Fruit fly (Drosophila melanogaster) whole organism, prepupa: ENCODE results near the gene RhoGAPp190.

Experiments used
- CG10631 ChIP-seq: fragments of 200-800 bp; sonication (Bioruptor generic); optimal IDR thresholded peaks from 2 replicates; lab custom pipeline; 2016; ENCODE audit warnings: missing biosample characterization, missing genetic modification characterization
- CG11294 ChIP-seq: fragments of 200-800 bp; sonication (Bioruptor generic); IDR thresholded peaks from 2 replicates; pipeline ENCODE4 v1.3.6; 2022; ENCODE audit warnings: missing biosample characterization, missing genetic modification characterization
- CG11762 ChIP-seq: fragments of 200-800 bp; sonication (Bioruptor generic); optimal IDR thresholded peaks from 3 replicates; lab custom pipeline; 2016; ENCODE audit warnings: missing biosample characterization, missing genetic modification characterization; ENCODE audit not compliant: insufficient read depth
- CG11902 ChIP-seq: fragments of 200-800 bp; sonication (Bioruptor generic); optimal IDR thresholded peaks from 3 replicates; lab custom pipeline; 2016; ENCODE audit warnings: missing biosample characterization, missing genetic modification characterization
- CG1621 ChIP-seq: fragments of 200-800 bp; sonication (Bioruptor generic); optimal IDR thresholded peaks from 3 replicates; lab custom pipeline; 2018; ENCODE audit warnings: missing biosample characterization, mild to moderate bottlenecking, missing genetic modification characterization
- CG3032 ChIP-seq: fragments of 200-800 bp; optimal IDR thresholded peaks from 2 replicates; lab custom pipeline; 2019; ENCODE audit warnings: missing biosample characterization, mild to moderate bottlenecking, missing genetic modification characterization, moderate library complexity
- CG31627 ChIP-seq: fragments of 200-800 bp; sonication (Bioruptor generic); optimal IDR thresholded peaks from 3 replicates; lab custom pipeline; 2016; ENCODE audit warnings: missing biosample characterization, missing genetic modification characterization
- CG32006 ChIP-seq: fragments of 200-800 bp; sonication (Bioruptor generic); optimal IDR thresholded peaks from 3 replicates; lab custom pipeline; 2017; ENCODE audit warnings: missing biosample characterization, mild to moderate bottlenecking, missing genetic modification characterization
- CG34406 ChIP-seq: fragments of 200-800 bp; sonication (Bioruptor generic); optimal IDR thresholded peaks from 3 replicates; lab custom pipeline; 2016; ENCODE audit warnings: missing biosample characterization, missing genetic modification characterization
- CG3919 ChIP-seq: fragments of 200-800 bp; sonication (Bioruptor generic); optimal IDR thresholded peaks from 3 replicates; lab custom pipeline; 2016; ENCODE audit warnings: missing biosample characterization, missing genetic modification characterization
- CG6163 ChIP-seq: fragments of 200-800 bp; sonication (Bioruptor generic); IDR thresholded peaks from 3 replicates; pipeline ENCODE4 v1.3.6; 2022; ENCODE audit warnings: missing biosample characterization, missing genetic modification characterization
- CG6276 ChIP-seq: fragments of 200-800 bp; sonication (Bioruptor generic); optimal IDR thresholded peaks from 2 replicates; lab custom pipeline; 2017; ENCODE audit warnings: missing biosample characterization, mild to moderate bottlenecking, missing genetic modification characterization
- CG6792 ChIP-seq: fragments of 200-800 bp; sonication (Bioruptor generic); optimal IDR thresholded peaks from 3 replicates; lab custom pipeline; 2016; ENCODE audit warnings: missing biosample characterization, missing genetic modification characterization
- CG6854 ChIP-seq: fragments of 200-800 bp; sonication (Bioruptor generic); optimal IDR thresholded peaks from 2 replicates; lab custom pipeline; 2017; ENCODE audit warnings: missing biosample characterization, mild to moderate bottlenecking, missing genetic modification characterization
- CG8119 ChIP-seq: fragments of 200-800 bp; sonication (Bioruptor generic); IDR thresholded peaks from 3 replicates; pipeline ENCODE4 v1.3.6; 2022; ENCODE audit warnings: missing biosample characterization, missing genetic modification characterization
- CG8319 ChIP-seq: fragments of 200-800 bp; sonication (Bioruptor generic); optimal IDR thresholded peaks from 3 replicates; lab custom pipeline; 2016; ENCODE audit warnings: missing biosample characterization, missing genetic modification characterization
- CG8632 ChIP-seq: fragments of 200-800 bp; sonication (Bioruptor generic); optimal IDR thresholded peaks from 3 replicates; lab custom pipeline; 2016; ENCODE audit warnings: missing biosample characterization, missing genetic modification characterization
- CG9139 ChIP-seq: fragments of 200-800 bp; sonication (Bioruptor generic); optimal IDR thresholded peaks from 3 replicates; lab custom pipeline; 2017; ENCODE audit warnings: missing biosample characterization, mild to moderate bottlenecking, missing genetic modification characterization
- Eip75B ChIP-seq: fragments of 200-800 bp; sonication (Bioruptor generic); optimal IDR thresholded peaks from 3 replicates; lab custom pipeline; 2016; ENCODE audit warnings: missing biosample characterization, missing genetic modification characterization
- Eip78C ChIP-seq: fragments of 200-800 bp; sonication (Bioruptor generic); peaks from one replicate; lab custom pipeline; 2016; ENCODE audit warnings: missing biosample characterization, missing genetic modification characterization
- Ets21C ChIP-seq: fragments of 200-800 bp; sonication (Bioruptor generic); optimal IDR thresholded peaks from 3 replicates; lab custom pipeline; 2016; ENCODE audit warnings: missing biosample characterization, missing genetic modification characterization
- Ets96B ChIP-seq: fragments of 200-800 bp; optimal IDR thresholded peaks from 2 replicates; lab custom pipeline; 2019; ENCODE audit warnings: missing biosample characterization, mild to moderate bottlenecking, missing genetic modification characterization, moderate library complexity
- Gug ChIP-seq: fragments of 200-800 bp; sonication (Bioruptor generic); IDR thresholded peaks from 2 replicates; pipeline ENCODE4 v1.3.6; 2022; ENCODE audit warnings: missing biosample characterization, missing genetic modification characterization
- Hr38 ChIP-seq: sonication (Bioruptor generic); optimal IDR thresholded peaks from 2 replicates; lab custom pipeline; 2016; ENCODE audit warnings: missing biosample characterization, missing genetic modification characterization
- Hr39 ChIP-seq: fragments of 200-800 bp; sonication (Bioruptor generic); optimal IDR thresholded peaks from 2 replicates; lab custom pipeline; 2016; ENCODE audit warnings: missing biosample characterization, missing genetic modification characterization
- Lpt ChIP-seq: fragments of 200-800 bp; sonication (Bioruptor generic); optimal IDR thresholded peaks from 3 replicates; lab custom pipeline; 2016; ENCODE audit warnings: missing biosample characterization, missing genetic modification characterization
- OdsH ChIP-seq: fragments of 200-800 bp; sonication (Bioruptor generic); optimal IDR thresholded peaks from 3 replicates; lab custom pipeline; 2016; ENCODE audit warnings: missing biosample characterization, missing genetic modification characterization
- Smox ChIP-seq: fragments of 200-800 bp; sonication (Bioruptor generic); optimal IDR thresholded peaks from 3 replicates; lab custom pipeline; 2016; ENCODE audit warnings: missing biosample characterization, missing genetic modification characterization
- Sox102F ChIP-seq: fragments of 200-800 bp; sonication (Bioruptor generic); optimal IDR thresholded peaks from 2 replicates; lab custom pipeline; 2016; ENCODE audit warnings: missing biosample characterization, mild to moderate bottlenecking, missing genetic modification characterization
- Sox14 ChIP-seq: fragments of 200-800 bp; sonication (Bioruptor generic); optimal IDR thresholded peaks from 3 replicates; lab custom pipeline; 2016; ENCODE audit warnings: missing biosample characterization, missing genetic modification characterization
- Sox15 ChIP-seq: fragments of 200-800 bp; sonication (Bioruptor generic); optimal IDR thresholded peaks from 3 replicates; lab custom pipeline; 2016; ENCODE audit warnings: missing biosample characterization, missing genetic modification characterization
- achi ChIP-seq: fragments of 200-800 bp; sonication (Bioruptor generic); optimal IDR thresholded peaks from 3 replicates; lab custom pipeline; 2016; ENCODE audit warnings: missing biosample characterization, missing genetic modification characterization
- acj6 ChIP-seq: fragments of 200-800 bp; sonication (Bioruptor generic); optimal IDR thresholded peaks from 3 replicates; lab custom pipeline; 2016; ENCODE audit warnings: missing biosample characterization, missing genetic modification characterization
- cyc ChIP-seq: fragments of 200-800 bp; sonication (Bioruptor generic); optimal IDR thresholded peaks from 3 replicates; lab custom pipeline; 2016; ENCODE audit warnings: missing biosample characterization, missing genetic modification characterization
- dac ChIP-seq: fragments of 200-800 bp; sonication (Bioruptor generic); optimal IDR thresholded peaks from 2 replicates; lab custom pipeline; 2017; ENCODE audit warnings: missing biosample characterization, mild to moderate bottlenecking, missing genetic modification characterization
- dsx ChIP-seq: fragments of 200-800 bp; optimal IDR thresholded peaks from 3 replicates; lab custom pipeline; 2019; ENCODE audit warnings: missing biosample characterization, mild to moderate bottlenecking, missing genetic modification characterization, moderate library complexity; ENCODE audit not compliant: poor library complexity, severe bottlenecking
- eg ChIP-seq: fragments of 200-800 bp; sonication (Bioruptor generic); IDR thresholded peaks from 3 replicates; pipeline ENCODE4 v1.3.6; 2022; ENCODE audit warnings: missing biosample characterization, missing genetic modification characterization
- esn ChIP-seq: fragments of 200-800 bp; sonication (Bioruptor generic); optimal IDR thresholded peaks from 2 replicates; lab custom pipeline; 2016; ENCODE audit warnings: missing biosample characterization, mild to moderate bottlenecking, missing genetic modification characterization, moderate library complexity
- fd59A ChIP-seq: fragments of 200-800 bp; sonication (Bioruptor generic); optimal IDR thresholded peaks from 2 replicates; lab custom pipeline; 2017; ENCODE audit warnings: missing biosample characterization, mild to moderate bottlenecking, missing genetic modification characterization, missing genetic modification reagents
- fd85E ChIP-seq: fragments of 200-800 bp; sonication (Bioruptor generic); optimal IDR thresholded peaks from 3 replicates; lab custom pipeline; 2016; ENCODE audit warnings: missing biosample characterization, missing genetic modification characterization
- fkh ChIP-seq: fragments of 200-800 bp; sonication (Bioruptor generic); optimal IDR thresholded peaks from 3 replicates; lab custom pipeline; 2017; ENCODE audit warnings: missing biosample characterization, mild to moderate bottlenecking, missing genetic modification characterization, moderate library complexity
- lz ChIP-seq: fragments of 200-800 bp; sonication (Bioruptor generic); optimal IDR thresholded peaks from 3 replicates; lab custom pipeline; 2016; ENCODE audit warnings: missing biosample characterization, missing genetic modification characterization
- net ChIP-seq: fragments of 200-800 bp; sonication (Bioruptor generic); optimal IDR thresholded peaks from 3 replicates; lab custom pipeline; 2016; ENCODE audit warnings: missing biosample characterization, missing genetic modification characterization
- pdm3 ChIP-seq: fragments of 200-800 bp; sonication (Bioruptor generic); optimal IDR thresholded peaks from 3 replicates; lab custom pipeline; 2016; ENCODE audit warnings: missing biosample characterization, missing genetic modification characterization
- spab ChIP-seq: fragments of 200-800 bp; sonication (Bioruptor generic); optimal IDR thresholded peaks from 2 replicates; lab custom pipeline; 2017; ENCODE audit warnings: missing biosample characterization, mild to moderate bottlenecking, missing genetic modification characterization, missing genetic modification reagents
- ss ChIP-seq, 2 experiments: fragments of 200-800 bp; sonication (Bioruptor generic); optimal IDR thresholded peaks; 2 replicates in 1 of 2; 3 replicates in 1 of 2; lab custom pipeline; 2017 to 2018; ENCODE audit warnings: mild to moderate bottlenecking in 2 of 2, missing biosample characterization in 2 of 2, missing genetic modification characterization in 2 of 2, moderate library complexity in 1 of 2
- svp ChIP-seq: fragments of 200-800 bp; sonication (Bioruptor generic); peaks from one replicate; lab custom pipeline; 2016; ENCODE audit warnings: missing biosample characterization, missing genetic modification characterization
- topi ChIP-seq: fragments of 200-800 bp; sonication (Bioruptor generic); optimal IDR thresholded peaks from 3 replicates; lab custom pipeline; 2016; ENCODE audit warnings: missing biosample characterization, missing genetic modification characterization

RhoGAPp190 gene

dm6 chrX:17636001-17636400 lies 16.4 kb downstream of the RhoGAPp190 start, which contains the start of the genes CG8289 and CG5800:
CG8289 (minus strand) TSS chrX:17636044.
CG5800 (plus strand) TSS chrX:17636281.
- TF ChIP-seq svp (no peak), cyc (no peak), CG34406 (GFP tag; lab: Kevin White, UChicago) (no peak), ss (GFP tag; optimal IDR thresholded peaks at IDR 0.05; lab: Kevin White, UChicago) (no peak), Ets21C (GFP tag; lab: Kevin White, UChicago) (no peak), Ets96B (tag; lab: Kevin White, UChicago) (peak; percentile 0), topi (no peak), dsx (GFP tag; lab: Kevin White, UChicago) (peak; percentile 30), acj6 (GFP tag; lab: Kevin White, UChicago) (no peak), esn (GFP tag; lab: Kevin White, UChicago) (peak; percentile 22), Eip78C (GFP tag; lab: Kevin White, UChicago) (peak; percentile 22), CG11762 (GFP tag; lab: Kevin White, UChicago) (no peak)

dm6 chrX:17631996-17632612 lies 20.3 kb downstream of the RhoGAPp190 start, which contains the start of the genes corolla and ND-24:
corolla (minus strand) TSS chrX:17632047.
ND-24 (plus strand) TSS chrX:17632089.
- TF ChIP-seq net (GFP tag; lab: Kevin White, UChicago) (no peak), CG8632 (GFP tag; lab: Kevin White, UChicago) (peak; percentile 44), CG10631 (GFP tag; lab: Kevin White, UChicago) (peak; percentile 85), lz (GFP tag; lab: Kevin White, UChicago) (peak; percentile 85), CG11294 (GFP tag; lab: Robert Waterston, UW) (peak; percentile 43; the same call in 1 of the 2 replicates), dsx (GFP tag; lab: Kevin White, UChicago) (peak; percentile 15), Sox102F (GFP tag; lab: Kevin White, UChicago) (no peak), pdm3 (GFP tag; lab: Kevin White, UChicago) (no peak), Eip75B (GFP tag; lab: Kevin White, UChicago) (no peak), CG3032 (peak; percentile 51), eg (GFP tag; lab: Robert Waterston, UW) (peak; percentile 86), CG1621 (no peak), OdsH (peak; percentile 73), spab (GFP tag; lab: Kevin White, UChicago) (no peak), acj6 (GFP tag; lab: Kevin White, UChicago) (peak; percentile 72), CG6854 (no peak), Eip78C (GFP tag; lab: Kevin White, UChicago) (peak; percentile 89), CG3919 (GFP tag; lab: Kevin White, UChicago) (no peak), fd85E (GFP tag; lab: Kevin White, UChicago) (no peak), fd59A (GFP tag; lab: Kevin White, UChicago) (peak; percentile 34), CG6163 (GFP tag; lab: Robert Waterston, UW) (peak; percentile 80), CG8319 (peak; percentile 34), CG31627 (peak; percentile 81), CG6276 (no peak), CG8119 (GFP tag; lab: Robert Waterston, UW) (peak; percentile 45; the same call in 1 of the 3 replicates), Gug (GFP tag; lab: Robert Waterston, UW) (peak; percentile 73), Sox15 (peak; percentile 32), Sox14 (GFP tag; lab: Kevin White, UChicago) (peak; percentile 71), dac (GFP tag; lab: Kevin White, UChicago) (peak; percentile 10), CG11902 (GFP tag; lab: Kevin White, UChicago) (peak; percentile 45), Smox (no peak), Hr39 (GFP tag; lab: Kevin White, UChicago) (no peak), Ets21C (GFP tag; lab: Kevin White, UChicago) (no peak), CG11762 (GFP tag; lab: Kevin White, UChicago) (no peak), cyc (peak; percentile 82), fkh (GFP tag; lab: Kevin White, UChicago) (no peak), Hr38 (GFP tag; lab: Kevin White, UChicago) (no peak), CG9139 (GFP tag; lab: Kevin White, UChicago) (no peak), Lpt (GFP tag; lab: Kevin White, UChicago) (peak; percentile 52), CG6792 (GFP tag; lab: Kevin White, UChicago) (peak; percentile 67), CG32006 (no peak), CG34406 (GFP tag; lab: Kevin White, UChicago) (peak; percentile 44), topi (peak; percentile 80), achi (GFP tag; lab: Kevin White, UChicago) (peak; percentile 90), esn (GFP tag; lab: Kevin White, UChicago) (peak; percentile 84)
